Fruit fly (Drosophila melanogaster) whole organism, embryonic: ENCODE results near the gene nAChRalpha6.

Experiments
- Awh ChIP-seq: fragments of 200-800 bp; sonication (Bioruptor generic); IDR thresholded peaks from 2 replicates; pipeline ENCODE4, ENCODE4 v1.3.6; 2022; ENCODE audit warnings: missing biosample characterization, missing genetic modification characterization
- CG10274 ChIP-seq: fragments of 200-800 bp; sonication (Bioruptor generic); optimal IDR thresholded peaks from 3 replicates; lab custom pipeline; 2017; ENCODE audit warnings: missing biosample characterization, mild to moderate bottlenecking, missing genetic modification characterization
- CG11456 ChIP-seq: fragments of 200-800 bp; sonication (Bioruptor generic); IDR thresholded peaks from 3 replicates; pipeline ENCODE4 v1.3.6; 2022; ENCODE audit warnings: missing biosample characterization, missing genetic modification characterization
- CG11723 ChIP-seq: fragments of 200-800 bp; sonication (Bioruptor generic); optimal IDR thresholded peaks from 2 replicates; lab custom pipeline; 2017; ENCODE audit warnings: missing biosample characterization, mild to moderate bottlenecking, missing genetic modification characterization
- CG12659 ChIP-seq: fragments of 200-800 bp; sonication (Bioruptor generic); optimal IDR thresholded peaks from 3 replicates; lab custom pipeline; 2017; ENCODE audit warnings: mild to moderate bottlenecking, missing biosample characterization, missing genetic modification reagents, missing genetic modification characterization
- CG14860 ChIP-seq: fragments of 200-800 bp; sonication (Bioruptor generic); IDR thresholded peaks from 3 replicates; pipeline ENCODE4 v1.3.6; 2022; ENCODE audit warnings: missing biosample characterization, missing genetic modification characterization; ENCODE audit not compliant: partially characterized antibody
- CG15601 ChIP-seq: fragments of 200-800 bp; sonication (Bioruptor generic); optimal IDR thresholded peaks from 3 replicates; lab custom pipeline; 2019; ENCODE audit warnings: missing biosample characterization, mild to moderate bottlenecking, missing genetic modification characterization, moderate library complexity
- CG1603 ChIP-seq: fragments of 200-800 bp; sonication (Bioruptor generic); optimal IDR thresholded peaks from 2 replicates; lab custom pipeline; 2019; ENCODE audit warnings: missing biosample characterization, mild to moderate bottlenecking, missing genetic modification characterization, moderate library complexity
- CG16813 ChIP-seq: fragments of 200-800 bp; sonication (Bioruptor generic); IDR thresholded peaks from 3 replicates; pipeline ENCODE4 v1.3.6; 2022; ENCODE audit warnings: missing biosample characterization, missing genetic modification characterization; ENCODE audit not compliant: partially characterized antibody
- CG1792 ChIP-seq: fragments of 200-800 bp; sonication (Bioruptor generic); optimal IDR thresholded peaks from 2 replicates; lab custom pipeline; 2016; ENCODE audit warnings: missing biosample characterization, missing genetic modification characterization
- CG2116 ChIP-seq: fragments of 200-800 bp; sonication (Bioruptor generic); optimal IDR thresholded peaks from 3 replicates; lab custom pipeline; 2018; ENCODE audit warnings: missing biosample characterization, mild to moderate bottlenecking, missing genetic modification characterization
- CG2875 ChIP-seq: fragments of 200-800 bp; sonication (Bioruptor generic); optimal IDR thresholded peaks from 2 replicates; lab custom pipeline; 2017; ENCODE audit warnings: missing biosample characterization, mild to moderate bottlenecking, missing genetic modification characterization, missing genetic modification reagents
- CG34422 ChIP-seq: fragments of 200-800 bp; sonication (Bioruptor generic); IDR thresholded peaks from 3 replicates; pipeline ENCODE4 v1.3.6; 2022; ENCODE audit warnings: missing biosample characterization, missing genetic modification characterization
- CG3847 ChIP-seq: fragments of 200-800 bp; sonication (Bioruptor generic); IDR thresholded peaks from 2 replicates; pipeline ENCODE4 v1.3.6; 2022; ENCODE audit warnings: missing biosample characterization, missing genetic modification characterization
- CG43689 ChIP-seq: fragments of 200-800 bp; sonication (Bioruptor generic); IDR thresholded peaks from 2 replicates; pipeline ENCODE4 v1.3.6; 2022; ENCODE audit warnings: missing biosample characterization, missing genetic modification characterization
- CG4424 ChIP-seq: fragments of 200-800 bp; sonication (Bioruptor generic); optimal IDR thresholded peaks from 3 replicates; lab custom pipeline; 2016; ENCODE audit warnings: missing biosample characterization, missing genetic modification characterization
- CG8944 ChIP-seq: fragments of 200-800 bp; sonication (Bioruptor generic); optimal IDR thresholded peaks from 3 replicates; lab custom pipeline; 2016; ENCODE audit warnings: missing biosample characterization, missing genetic modification characterization
- CG9797 ChIP-seq: fragments of 200-800 bp; sonication (Bioruptor generic); optimal IDR thresholded peaks from 3 replicates; lab custom pipeline; 2018; ENCODE audit warnings: missing biosample characterization, mild to moderate bottlenecking, missing genetic modification characterization
- Dll ChIP-seq: fragments of 200-800 bp; sonication (Bioruptor generic); IDR thresholded peaks from 4 replicates; pipeline ENCODE4 v1.3.6; 2022; ENCODE audit warnings: missing biosample characterization, missing genetic modification characterization; ENCODE audit not compliant: partially characterized antibody
- E2f2 ChIP-seq: fragments of 200-800 bp; sonication (Bioruptor generic); IDR thresholded peaks from 2 replicates; pipeline ENCODE4 v1.3.6; 2022; ENCODE audit warnings: missing biosample characterization, missing genetic modification characterization
- Lpt ChIP-seq: fragments of >200 bp; optimal IDR thresholded peaks from 2 replicates; lab custom pipeline; 2018; ENCODE audit warnings: missing biosample characterization, missing genetic modification characterization
- MBD-R2 ChIP-seq: fragments of 200-800 bp; sonication (Bioruptor generic); IDR thresholded peaks from 2 replicates; pipeline ENCODE4 v1.3.6; 2022; ENCODE audit warnings: missing biosample characterization, missing genetic modification characterization
- Med ChIP-seq: fragments of 200-800 bp; sonication (Bioruptor generic); peaks from one replicate; lab custom pipeline; 2016; ENCODE audit warnings: missing biosample characterization, missing genetic modification characterization, mild to moderate bottlenecking, inconsistent platforms, moderate library complexity
- Meics ChIP-seq: fragments of 200-800 bp; sonication (Bioruptor generic); optimal IDR thresholded peaks from 2 replicates; lab custom pipeline; 2017; ENCODE audit warnings: missing biosample characterization, mild to moderate bottlenecking, missing genetic modification characterization
- Myb ChIP-seq: fragments of 200-800 bp; sonication (Bioruptor generic); optimal IDR thresholded peaks from 2 replicates; lab custom pipeline; 2016; ENCODE audit warnings: missing biosample characterization, missing genetic modification characterization
- NfI ChIP-seq: fragments of 200-800 bp; sonication (Bioruptor generic); optimal IDR thresholded peaks from 3 replicates; lab custom pipeline; 2018; ENCODE audit warnings: missing biosample characterization, mild to moderate bottlenecking, missing genetic modification characterization, moderate library complexity
- Oaz ChIP-seq: fragments of 200-800 bp; sonication (Bioruptor generic); IDR thresholded peaks from 2 replicates; pipeline ENCODE4 v1.3.6; 2022; ENCODE audit warnings: missing biosample characterization, missing genetic modification characterization
- bbx ChIP-seq: fragments of 200-800 bp; sonication (Bioruptor generic); IDR thresholded peaks from 2 replicates; pipeline ENCODE4 v1.3.6; 2022; ENCODE audit warnings: missing biosample characterization, missing genetic modification characterization; ENCODE audit not compliant: partially characterized antibody
- bigmax ChIP-seq: fragments of 200-800 bp; sonication (Bioruptor generic); optimal IDR thresholded peaks from 2 replicates; lab custom pipeline; 2018; ENCODE audit warnings: missing biosample characterization, mild to moderate bottlenecking, missing genetic modification characterization
- cg ChIP-seq: fragments of 200-800 bp; sonication (Bioruptor generic); optimal IDR thresholded peaks from 3 replicates; lab custom pipeline; 2019; ENCODE audit warnings: missing biosample characterization, mild to moderate bottlenecking, missing genetic modification characterization, moderate library complexity
- chm ChIP-seq: fragments of 200-800 bp; sonication (Bioruptor generic); IDR thresholded peaks from 2 replicates; pipeline ENCODE4 v1.3.6; 2022; ENCODE audit warnings: missing biosample characterization, missing genetic modification characterization
- corto ChIP-seq: fragments of 200-800 bp; sonication (Bioruptor generic); optimal IDR thresholded peaks from 2 replicates; lab custom pipeline; 2016; ENCODE audit warnings: missing biosample characterization, mild to moderate bottlenecking, missing genetic modification characterization, moderate library complexity
- crp ChIP-seq, 2 experiments: fragments of 200-800 bp; sonication (Bioruptor generic); optimal IDR thresholded peaks; 2 replicates in 1 of 2; 3 replicates in 1 of 2; lab custom pipeline; 2017; ENCODE audit warnings: missing biosample characterization in 2 of 2, missing genetic modification characterization in 2 of 2, mild to moderate bottlenecking in 1 of 2, moderate library complexity in 1 of 2
- dpn ChIP-seq, 2 experiments: fragments of 200-800 bp; sonication (Bioruptor generic); optimal IDR thresholded peaks; 3 replicates each; lab custom pipeline; 2016; ENCODE audit warnings: missing biosample characterization in 2 of 2, missing genetic modification characterization in 2 of 2
- exex ChIP-seq: fragments of 200-800 bp; sonication (Bioruptor generic); optimal IDR thresholded peaks from 4 replicates; lab custom pipeline; 2018; ENCODE audit warnings: missing biosample characterization, mild to moderate bottlenecking, missing genetic modification characterization, moderate library complexity
- gem ChIP-seq: fragments of 200-800 bp; sonication (Bioruptor generic); optimal IDR thresholded peaks from 2 replicates; lab custom pipeline; 2019; ENCODE audit warnings: missing biosample characterization, mild to moderate bottlenecking, missing genetic modification characterization, moderate library complexity
- hb ChIP-seq: fragments of 200-800 bp; sonication (Bioruptor generic); IDR thresholded peaks from 3 replicates; pipeline ENCODE4 v1.3.6; 2022; ENCODE audit warnings: missing biosample characterization, missing genetic modification characterization; ENCODE audit not compliant: partially characterized antibody
- inv ChIP-seq: fragments of 200-800 bp; sonication (Bioruptor generic); IDR thresholded peaks from 2 replicates; pipeline ENCODE4 v1.3.6; 2022; ENCODE audit warnings: missing biosample characterization, missing genetic modification characterization; ENCODE audit not compliant: partially characterized antibody
- jigr1 ChIP-seq: fragments of 200-800 bp; sonication (Bioruptor generic); IDR thresholded peaks from 3 replicates; pipeline ENCODE4 v1.3.6; 2022; ENCODE audit warnings: missing biosample characterization, missing genetic modification characterization
- lab ChIP-seq: fragments of 200-800 bp; sonication (Bioruptor generic); optimal IDR thresholded peaks from 3 replicates; lab custom pipeline; 2017; ENCODE audit warnings: missing biosample characterization, missing genetic modification characterization, mild to moderate bottlenecking, moderate library complexity, missing genetic modification reagents
- nmo ChIP-seq: fragments of 200-800 bp; sonication (Bioruptor generic); optimal IDR thresholded peaks from 2 replicates; lab custom pipeline; 2018; ENCODE audit warnings: missing biosample characterization, mild to moderate bottlenecking, missing genetic modification characterization, moderate library complexity
- onecut ChIP-seq: fragments of 200-800 bp; sonication (Bioruptor generic); IDR thresholded peaks from 2 replicates; pipeline ENCODE4 v1.3.6; 2022; ENCODE audit warnings: missing biosample characterization, missing genetic modification characterization
- row ChIP-seq: fragments of 200-800 bp; sonication (Bioruptor generic); IDR thresholded peaks from 3 replicates; pipeline ENCODE4 v1.3.6; 2022; ENCODE audit warnings: missing biosample characterization, missing genetic modification characterization
- sc ChIP-seq, 3 experiments: fragments of >200 bp in 2 of 3; fragments of 200-800 bp in 1 of 3; sonication (Bioruptor generic) in 1 of 3; optimal IDR thresholded peaks; 2 replicates in 2 of 3; 3 replicates in 1 of 3; lab custom pipeline; 2017; ENCODE audit warnings: mild to moderate bottlenecking in 1 of 3, missing biosample characterization in 1 of 3, missing genetic modification characterization in 1 of 3, missing genetic modification reagents in 1 of 3
- sens ChIP-seq: fragments of 200-800 bp; sonication (Bioruptor generic); peaks from one replicate; lab custom pipeline; 2016; ENCODE audit warnings: missing biosample characterization, missing genetic modification characterization
- sens-2 ChIP-seq: fragments of 200-800 bp; sonication (Bioruptor generic); IDR thresholded peaks from 2 replicates; pipeline ENCODE4 v1.3.6; 2022; ENCODE audit warnings: missing biosample characterization, missing genetic modification characterization
- tio ChIP-seq: fragments of 200-800 bp; sonication (Bioruptor generic); optimal IDR thresholded peaks from 2 replicates; lab custom pipeline; 2017; ENCODE audit warnings: missing biosample characterization, missing genetic modification characterization, inconsistent platforms
- zen ChIP-seq: fragments of 200-800 bp; sonication (Bioruptor generic); optimal IDR thresholded peaks from 3 replicates; lab custom pipeline; 2018; ENCODE audit warnings: missing biosample characterization, mild to moderate bottlenecking, missing genetic modification characterization, moderate library complexity

nAChRalpha6 gene

DNA sequence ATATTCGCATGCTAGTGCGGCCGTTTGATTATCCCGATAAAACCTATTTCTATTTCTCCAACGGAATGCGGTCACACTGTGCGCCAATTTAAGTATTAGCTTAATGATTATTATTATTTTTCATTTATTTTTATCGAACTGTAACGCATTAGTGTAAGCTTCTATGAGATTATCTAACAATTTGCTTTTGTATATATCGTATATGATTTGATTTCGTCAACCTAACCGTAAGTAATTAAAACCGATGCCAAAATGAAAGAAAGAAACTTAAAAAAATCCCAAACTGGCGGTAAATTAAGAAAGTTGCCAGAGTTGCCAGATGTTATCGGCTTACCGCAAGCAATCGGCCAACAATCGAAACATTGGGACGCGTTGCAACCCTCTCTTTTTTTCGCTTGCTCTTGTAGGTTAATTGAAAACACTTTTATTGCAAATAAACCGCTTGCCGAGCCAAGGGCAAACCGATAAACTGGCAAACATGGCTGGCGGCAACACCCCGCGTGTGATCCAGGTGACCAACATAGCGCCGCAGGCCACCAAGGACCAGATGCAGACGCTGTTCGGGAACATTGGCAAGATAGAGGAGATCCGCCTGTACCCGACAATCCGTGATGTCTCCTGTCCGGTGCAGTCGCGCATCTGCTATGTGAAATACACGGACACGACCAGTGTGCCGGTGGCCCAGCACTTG lies 26.7 kb upstream of the nAChRalpha6 start, which contains the start of the genes Etl1 and Srp54 (continued):
- TF ChIP-seq chm (GFP tag; lab: Robert Waterston, UW) (no peak), sens (GFP tag; lab: Kevin White, UChicago) (peak; percentile 76), corto (GFP tag; lab: Kevin White, UChicago) (no peak), NfI (GFP tag; lab: Kevin White, UChicago) (no peak), CG9797 (GFP tag; lab: Kevin White, UChicago) (peak; percentile 73), bbx (GFP tag; lab: Robert Waterston, UW) (0 out of 2 replicates have a peak, but pooled peaks have one; percentile 28), CG12659 (GFP tag; lab: Kevin White, UChicago) (peak; percentile 60), Dll (GFP tag; lab: Robert Waterston, UW) (no peak; the same call in 3 of the 4 replicates), CG2116 (peak; percentile 91), exex (tag; lab: Kevin White, UChicago) (peak; percentile 1), cg (GFP tag; lab: Kevin White, UChicago) (peak; percentile 9), crp (GFP tag; optimal IDR thresholded peaks at IDR 0.05; lab: Kevin White, UChicago) (peak in 1 of 2 experiments; percentile 8), dpn (GFP tag; optimal IDR thresholded peaks at IDR 0.05; lab: Kevin White, UChicago) (no peak), bigmax (GFP tag; lab: Kevin White, UChicago) (peak; percentile 75), tio (GFP tag; lab: Kevin White, UChicago) (no peak), nmo (GFP tag; lab: Kevin White, UChicago) (peak; percentile 42), zen (tag; lab: Kevin White, UChicago) (peak; percentile 49), onecut (GFP tag; lab: Robert Waterston, UW) (no peak), CG15601 (no peak), Meics (GFP tag; lab: Kevin White, UChicago) (no peak), jigr1 (GFP tag; lab: Robert Waterston, UW) (peak; percentile 54; the same call in 1 of the 3 replicates), row (GFP tag; lab: Robert Waterston, UW) (0 out of 3 replicates have a peak, but pooled peaks have one; percentile 21), CG4424 (GFP tag; lab: Kevin White, UChicago) (peak; percentile 2), inv (GFP tag; lab: Robert Waterston, UW) (no peak), CG10274 (no peak), CG8944 (GFP tag; lab: Kevin White, UChicago) (no peak), CG14860 (no peak), Med (peak; percentile 66), CG16813 (GFP tag; lab: Robert Waterston, UW) (0 out of 3 replicates have a peak, but pooled peaks have one; percentile 1), CG1792 (GFP tag; lab: Kevin White, UChicago) (no peak), Awh (no peak), CG11456 (GFP tag; lab: Robert Waterston, UW) (no peak), sc (optimal IDR thresholded peaks at IDR 0.05; lab: Kevin White, UChicago) (no peak), sc (GFP tag; optimal IDR thresholded peaks at IDR 0.05; lab: Kevin White, UChicago) (no peak), MBD-R2 (GFP tag; lab: Robert Waterston, UW) (peak; percentile 60), hb (GFP tag; lab: Robert Waterston, UW) (no peak), CG3847 (peak; percentile 39; the same call in 1 of the 2 replicates), Lpt (no peak), gem (peak; percentile 24), Oaz (GFP tag; lab: Robert Waterston, UW) (no peak), Myb (GFP tag; lab: Kevin White, UChicago) (peak; percentile 6), CG11723 (GFP tag; lab: Kevin White, UChicago) (no peak), CG34422 (GFP tag; lab: Robert Waterston, UW) (0 out of 3 replicates have a peak, but pooled peaks have one; percentile 25), sens-2 (GFP tag; lab: Robert Waterston, UW) (no peak), CG2875 (GFP tag; lab: Kevin White, UChicago) (no peak), CG1603 (peak; percentile 0), CG43689 (no peak), E2f2 (GFP tag; lab: Robert Waterston, UW) (peak; percentile 84), lab (GFP tag; lab: Kevin White, UChicago) (no peak)
